Fruit fly (Drosophila melanogaster) whole organism, prepupa: Measurements from ENCODE around the gene Syt1.

Experiments
- Blimp-1 ChIP-seq: fragments of 200-800 bp; sonication (Bioruptor generic); optimal IDR thresholded peaks from 3 replicates; lab custom pipeline; 2017; ENCODE audit warnings: missing biosample characterization, missing genetic modification characterization, mild to moderate bottlenecking, moderate library complexity, missing genetic modification reagents
- CG10631 ChIP-seq: fragments of 200-800 bp; sonication (Bioruptor generic); optimal IDR thresholded peaks from 2 replicates; lab custom pipeline; 2016; ENCODE audit warnings: missing biosample characterization, missing genetic modification characterization
- CG11294 ChIP-seq: fragments of 200-800 bp; sonication (Bioruptor generic); IDR thresholded peaks from 2 replicates; pipeline ENCODE4 v1.3.6; 2022; ENCODE audit warnings: missing biosample characterization, missing genetic modification characterization
- CG11762 ChIP-seq: fragments of 200-800 bp; sonication (Bioruptor generic); optimal IDR thresholded peaks from 3 replicates; lab custom pipeline; 2016; ENCODE audit warnings: missing biosample characterization, missing genetic modification characterization; ENCODE audit not compliant: insufficient read depth
- CG11902 ChIP-seq: fragments of 200-800 bp; sonication (Bioruptor generic); optimal IDR thresholded peaks from 3 replicates; lab custom pipeline; 2016; ENCODE audit warnings: missing biosample characterization, missing genetic modification characterization
- CG1621 ChIP-seq: fragments of 200-800 bp; sonication (Bioruptor generic); optimal IDR thresholded peaks from 3 replicates; lab custom pipeline; 2018; ENCODE audit warnings: missing biosample characterization, mild to moderate bottlenecking, missing genetic modification characterization
- CG16779 ChIP-seq: fragments of 200-800 bp; sonication (Bioruptor generic); optimal IDR thresholded peaks from 3 replicates; lab custom pipeline; 2017; ENCODE audit warnings: missing biosample characterization, mild to moderate bottlenecking, missing genetic modification characterization
- CG31627 ChIP-seq: fragments of 200-800 bp; sonication (Bioruptor generic); optimal IDR thresholded peaks from 3 replicates; lab custom pipeline; 2016; ENCODE audit warnings: missing biosample characterization, missing genetic modification characterization
- CG32006 ChIP-seq: fragments of 200-800 bp; sonication (Bioruptor generic); optimal IDR thresholded peaks from 3 replicates; lab custom pipeline; 2017; ENCODE audit warnings: missing biosample characterization, mild to moderate bottlenecking, missing genetic modification characterization
- CG34406 ChIP-seq: fragments of 200-800 bp; sonication (Bioruptor generic); optimal IDR thresholded peaks from 3 replicates; lab custom pipeline; 2016; ENCODE audit warnings: missing biosample characterization, missing genetic modification characterization
- CG3919 ChIP-seq: fragments of 200-800 bp; sonication (Bioruptor generic); optimal IDR thresholded peaks from 3 replicates; lab custom pipeline; 2016; ENCODE audit warnings: missing biosample characterization, missing genetic modification characterization
- CG4318 ChIP-seq: fragments of 200-800 bp; sonication (Bioruptor generic); optimal IDR thresholded peaks from 3 replicates; lab custom pipeline; 2017; ENCODE audit warnings: missing biosample characterization, mild to moderate bottlenecking, missing genetic modification characterization
- CG6163 ChIP-seq: fragments of 200-800 bp; sonication (Bioruptor generic); IDR thresholded peaks from 3 replicates; pipeline ENCODE4 v1.3.6; 2022; ENCODE audit warnings: missing biosample characterization, missing genetic modification characterization
- CG6792 ChIP-seq: fragments of 200-800 bp; sonication (Bioruptor generic); optimal IDR thresholded peaks from 3 replicates; lab custom pipeline; 2016; ENCODE audit warnings: missing biosample characterization, missing genetic modification characterization
- CG6808 ChIP-seq: fragments of 200-800 bp; sonication (Bioruptor generic); optimal IDR thresholded peaks from 3 replicates; lab custom pipeline; 2017; ENCODE audit warnings: missing biosample characterization, missing genetic modification characterization, mild to moderate bottlenecking, moderate library complexity, missing genetic modification reagents
- CG6854 ChIP-seq: fragments of 200-800 bp; sonication (Bioruptor generic); optimal IDR thresholded peaks from 2 replicates; lab custom pipeline; 2017; ENCODE audit warnings: missing biosample characterization, mild to moderate bottlenecking, missing genetic modification characterization
- CG7368 ChIP-seq: fragments of 200-800 bp; sonication (Bioruptor generic); optimal IDR thresholded peaks from 3 replicates; lab custom pipeline; 2016; ENCODE audit warnings: missing biosample characterization, missing genetic modification characterization
- CG8119 ChIP-seq: fragments of 200-800 bp; sonication (Bioruptor generic); IDR thresholded peaks from 3 replicates; pipeline ENCODE4 v1.3.6; 2022; ENCODE audit warnings: missing biosample characterization, missing genetic modification characterization
- CG8319 ChIP-seq: fragments of 200-800 bp; sonication (Bioruptor generic); optimal IDR thresholded peaks from 3 replicates; lab custom pipeline; 2016; ENCODE audit warnings: missing biosample characterization, missing genetic modification characterization
- CG8632 ChIP-seq: fragments of 200-800 bp; sonication (Bioruptor generic); optimal IDR thresholded peaks from 3 replicates; lab custom pipeline; 2016; ENCODE audit warnings: missing biosample characterization, missing genetic modification characterization
- CG9139 ChIP-seq: fragments of 200-800 bp; sonication (Bioruptor generic); optimal IDR thresholded peaks from 3 replicates; lab custom pipeline; 2017; ENCODE audit warnings: missing biosample characterization, mild to moderate bottlenecking, missing genetic modification characterization
- Eip75B ChIP-seq: fragments of 200-800 bp; sonication (Bioruptor generic); optimal IDR thresholded peaks from 3 replicates; lab custom pipeline; 2016; ENCODE audit warnings: missing biosample characterization, missing genetic modification characterization
- Eip78C ChIP-seq: fragments of 200-800 bp; sonication (Bioruptor generic); peaks from one replicate; lab custom pipeline; 2016; ENCODE audit warnings: missing biosample characterization, missing genetic modification characterization
- Eip93F ChIP-seq: fragments of 200-800 bp; sonication (Bioruptor generic); optimal IDR thresholded peaks from 2 replicates; lab custom pipeline; 2016; ENCODE audit warnings: missing biosample characterization, mild to moderate bottlenecking, missing genetic modification characterization
- Ets21C ChIP-seq: fragments of 200-800 bp; sonication (Bioruptor generic); optimal IDR thresholded peaks from 3 replicates; lab custom pipeline; 2016; ENCODE audit warnings: missing biosample characterization, missing genetic modification characterization
- Ets96B ChIP-seq: fragments of 200-800 bp; optimal IDR thresholded peaks from 2 replicates; lab custom pipeline; 2019; ENCODE audit warnings: missing biosample characterization, mild to moderate bottlenecking, missing genetic modification characterization, moderate library complexity
- Hr38 ChIP-seq: sonication (Bioruptor generic); optimal IDR thresholded peaks from 2 replicates; lab custom pipeline; 2016; ENCODE audit warnings: missing biosample characterization, missing genetic modification characterization
- Hr39 ChIP-seq: fragments of 200-800 bp; sonication (Bioruptor generic); optimal IDR thresholded peaks from 2 replicates; lab custom pipeline; 2016; ENCODE audit warnings: missing biosample characterization, missing genetic modification characterization
- Hr4 ChIP-seq: fragments of 200-800 bp; sonication (Bioruptor generic); optimal IDR thresholded peaks from 3 replicates; lab custom pipeline; 2016; ENCODE audit warnings: missing biosample characterization, missing genetic modification characterization
- OdsH ChIP-seq: fragments of 200-800 bp; sonication (Bioruptor generic); optimal IDR thresholded peaks from 3 replicates; lab custom pipeline; 2016; ENCODE audit warnings: missing biosample characterization, missing genetic modification characterization
- Smox ChIP-seq: fragments of 200-800 bp; sonication (Bioruptor generic); optimal IDR thresholded peaks from 3 replicates; lab custom pipeline; 2016; ENCODE audit warnings: missing biosample characterization, missing genetic modification characterization
- Sox102F ChIP-seq: fragments of 200-800 bp; sonication (Bioruptor generic); optimal IDR thresholded peaks from 2 replicates; lab custom pipeline; 2016; ENCODE audit warnings: missing biosample characterization, mild to moderate bottlenecking, missing genetic modification characterization
- Sox15 ChIP-seq: fragments of 200-800 bp; sonication (Bioruptor generic); optimal IDR thresholded peaks from 3 replicates; lab custom pipeline; 2016; ENCODE audit warnings: missing biosample characterization, missing genetic modification characterization
- achi ChIP-seq: fragments of 200-800 bp; sonication (Bioruptor generic); optimal IDR thresholded peaks from 3 replicates; lab custom pipeline; 2016; ENCODE audit warnings: missing biosample characterization, missing genetic modification characterization
- acj6 ChIP-seq: fragments of 200-800 bp; sonication (Bioruptor generic); optimal IDR thresholded peaks from 3 replicates; lab custom pipeline; 2016; ENCODE audit warnings: missing biosample characterization, missing genetic modification characterization
- cyc ChIP-seq: fragments of 200-800 bp; sonication (Bioruptor generic); optimal IDR thresholded peaks from 3 replicates; lab custom pipeline; 2016; ENCODE audit warnings: missing biosample characterization, missing genetic modification characterization
- dac ChIP-seq: fragments of 200-800 bp; sonication (Bioruptor generic); optimal IDR thresholded peaks from 2 replicates; lab custom pipeline; 2017; ENCODE audit warnings: missing biosample characterization, mild to moderate bottlenecking, missing genetic modification characterization
- dsx ChIP-seq: fragments of 200-800 bp; optimal IDR thresholded peaks from 3 replicates; lab custom pipeline; 2019; ENCODE audit warnings: missing biosample characterization, mild to moderate bottlenecking, missing genetic modification characterization, moderate library complexity; ENCODE audit not compliant: poor library complexity, severe bottlenecking
- esn ChIP-seq: fragments of 200-800 bp; sonication (Bioruptor generic); optimal IDR thresholded peaks from 2 replicates; lab custom pipeline; 2016; ENCODE audit warnings: missing biosample characterization, mild to moderate bottlenecking, missing genetic modification characterization, moderate library complexity
- fd59A ChIP-seq: fragments of 200-800 bp; sonication (Bioruptor generic); optimal IDR thresholded peaks from 2 replicates; lab custom pipeline; 2017; ENCODE audit warnings: missing biosample characterization, mild to moderate bottlenecking, missing genetic modification characterization, missing genetic modification reagents
- fd85E ChIP-seq: fragments of 200-800 bp; sonication (Bioruptor generic); optimal IDR thresholded peaks from 3 replicates; lab custom pipeline; 2016; ENCODE audit warnings: missing biosample characterization, missing genetic modification characterization
- fkh ChIP-seq: fragments of 200-800 bp; sonication (Bioruptor generic); optimal IDR thresholded peaks from 3 replicates; lab custom pipeline; 2017; ENCODE audit warnings: missing biosample characterization, mild to moderate bottlenecking, missing genetic modification characterization, moderate library complexity
- lz ChIP-seq: fragments of 200-800 bp; sonication (Bioruptor generic); optimal IDR thresholded peaks from 3 replicates; lab custom pipeline; 2016; ENCODE audit warnings: missing biosample characterization, missing genetic modification characterization
- net ChIP-seq: fragments of 200-800 bp; sonication (Bioruptor generic); optimal IDR thresholded peaks from 3 replicates; lab custom pipeline; 2016; ENCODE audit warnings: missing biosample characterization, missing genetic modification characterization
- pdm3 ChIP-seq: fragments of 200-800 bp; sonication (Bioruptor generic); optimal IDR thresholded peaks from 3 replicates; lab custom pipeline; 2016; ENCODE audit warnings: missing biosample characterization, missing genetic modification characterization
- salr ChIP-seq, 2 experiments: fragments of 200-800 bp; sonication (Bioruptor generic); optimal IDR thresholded peaks; 3 replicates each; lab custom pipeline; 2016 to 2018; ENCODE audit warnings: missing biosample characterization in 2 of 2, missing genetic modification characterization in 2 of 2, mild to moderate bottlenecking in 1 of 2
- spab ChIP-seq: fragments of 200-800 bp; sonication (Bioruptor generic); optimal IDR thresholded peaks from 2 replicates; lab custom pipeline; 2017; ENCODE audit warnings: missing biosample characterization, mild to moderate bottlenecking, missing genetic modification characterization, missing genetic modification reagents
- ss ChIP-seq, 2 experiments: fragments of 200-800 bp; sonication (Bioruptor generic); optimal IDR thresholded peaks; 2 replicates in 1 of 2; 3 replicates in 1 of 2; lab custom pipeline; 2017 to 2018; ENCODE audit warnings: mild to moderate bottlenecking in 2 of 2, missing biosample characterization in 2 of 2, missing genetic modification characterization in 2 of 2, moderate library complexity in 1 of 2
- svp ChIP-seq: fragments of 200-800 bp; sonication (Bioruptor generic); peaks from one replicate; lab custom pipeline; 2016; ENCODE audit warnings: missing biosample characterization, missing genetic modification characterization
- topi ChIP-seq: fragments of 200-800 bp; sonication (Bioruptor generic); optimal IDR thresholded peaks from 3 replicates; lab custom pipeline; 2016; ENCODE audit warnings: missing biosample characterization, missing genetic modification characterization

The Syt1 gene

dm6 chr2L:2810831-2811230 lies 11.1 kb upstream of the Syt1 start:
- TF ChIP-seq svp (peak; percentile 96), Ets96B (no peak)

DNA sequence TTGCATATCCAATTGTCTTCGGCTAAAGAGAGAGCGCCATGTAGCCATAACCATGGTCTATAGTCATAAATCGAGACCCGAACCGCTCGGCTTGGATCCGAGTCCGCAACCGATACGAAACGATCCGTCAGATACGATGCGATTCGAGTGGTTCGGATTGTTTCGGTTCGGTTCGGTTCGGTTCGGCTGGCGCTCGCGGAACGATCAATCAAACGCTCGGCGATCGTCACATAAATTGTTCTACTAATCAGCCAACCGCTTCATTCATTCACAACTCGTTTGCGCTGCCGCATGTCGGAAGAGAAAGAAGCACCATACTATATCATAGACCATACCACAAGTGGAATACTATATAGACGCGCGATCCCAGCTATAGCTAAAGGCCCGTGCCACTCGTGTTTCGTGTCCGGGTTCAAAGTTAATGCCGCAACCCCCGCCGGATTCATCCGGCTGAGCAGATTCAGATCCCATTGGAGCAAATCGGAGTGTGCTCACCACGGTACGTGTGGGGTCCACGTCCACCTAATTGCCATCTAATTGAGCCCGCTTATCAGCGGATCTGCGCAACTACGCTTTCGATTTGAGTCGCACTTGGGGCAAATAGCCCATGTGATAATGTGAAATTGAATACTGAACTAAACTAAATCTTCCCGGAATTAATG lies 8.4 kb upstream of the Syt1 start:
- TF ChIP-seq CG16779 (tag; lab: Kevin White, UChicago) (peak; percentile 11), Ets21C (GFP tag; lab: Kevin White, UChicago) (no peak), salr (GFP tag; optimal IDR thresholded peaks at IDR 0.05; lab: Kevin White, UChicago) (no peak), Smox (GFP tag; lab: Kevin White, UChicago) (no peak), CG10631 (GFP tag; lab: Kevin White, UChicago) (no peak), CG7368 (GFP tag; lab: Kevin White, UChicago) (no peak), Hr4 (GFP tag; lab: Kevin White, UChicago) (no peak), CG32006 (no peak), CG11902 (GFP tag; lab: Kevin White, UChicago) (no peak), CG11762 (no peak), fkh (GFP tag; lab: Kevin White, UChicago) (no peak), CG6808 (GFP tag; lab: Kevin White, UChicago) (peak; percentile 27), CG6792 (no peak), topi (no peak), CG4318 (GFP tag; lab: Kevin White, UChicago) (no peak), CG8319 (GFP tag; lab: Kevin White, UChicago) (no peak), pdm3 (GFP tag; lab: Kevin White, UChicago) (no peak), cyc (GFP tag; lab: Kevin White, UChicago) (no peak), ss (GFP tag; optimal IDR thresholded peaks at IDR 0.05; lab: Kevin White, UChicago) (peak in 1 of 2 experiments; percentile 47), achi (GFP tag; lab: Kevin White, UChicago) (no peak), net (GFP tag; lab: Kevin White, UChicago) (no peak), acj6 (GFP tag; lab: Kevin White, UChicago) (no peak), CG8632 (GFP tag; lab: Kevin White, UChicago) (no peak), Eip78C (GFP tag; lab: Kevin White, UChicago) (peak; percentile 25), CG6854 (no peak), Eip93F (GFP tag; lab: Kevin White, UChicago) (no peak), Hr39 (GFP tag; lab: Kevin White, UChicago) (no peak), Sox15 (GFP tag; lab: Kevin White, UChicago) (no peak), CG9139 (GFP tag; lab: Kevin White, UChicago) (peak; percentile 5), spab (no peak), Eip75B (peak; percentile 3), dac (GFP tag; lab: Kevin White, UChicago) (no peak), lz (GFP tag; lab: Kevin White, UChicago) (no peak), dsx (GFP tag; lab: Kevin White, UChicago) (no peak), fd85E (GFP tag; lab: Kevin White, UChicago) (no peak), Ets96B (no peak), CG1621 (tag; lab: Kevin White, UChicago) (no peak), CG8119 (GFP tag; lab: Robert Waterston, UW) (0 out of 3 replicates have a peak, but pooled peaks have one; percentile 32), Sox102F (GFP tag; lab: Kevin White, UChicago) (no peak), Blimp-1 (no peak), CG31627 (GFP tag; lab: Kevin White, UChicago) (no peak), CG34406 (no peak), CG11294 (GFP tag; lab: Robert Waterston, UW) (no peak), CG6163 (GFP tag; lab: Robert Waterston, UW) (no peak), Hr38 (GFP tag; lab: Kevin White, UChicago) (no peak), OdsH (GFP tag; lab: Kevin White, UChicago) (no peak), fd59A (GFP tag; lab: Kevin White, UChicago) (no peak), esn (GFP tag; lab: Kevin White, UChicago) (no peak), CG3919 (no peak)
